Worm (Caenorhabditis elegans) whole organism, dauer: ENCODE measurements around the gene dre-1.

Experiments
- unc-62 ChIP-seq: sonication (generic microtip); optimal IDR thresholded peaks from 2 replicates; lab custom pipeline; 2017; ENCODE audit warnings: missing biosample characterization, missing genetic modification reagents, missing genetic modification characterization

The dre-1 gene

ce11 chrV:6515344-6515743 is 31.0 kb downstream of the dre-1 start:
- no peak for TF ChIP-seq unc-62 (GFP tag; lab: Kevin White, UChicago)

- TF ChIP-seq unc-62 (GFP tag; lab: Kevin White, UChicago) = no peak
These were observed 31.4 kb downstream of the dre-1 start, which contains the start of gene dpy-11 for ce11 chrV:6514887-6515324. TSS of gene dpy-11 (minus strand) at chrV:6515240.

DNA sequence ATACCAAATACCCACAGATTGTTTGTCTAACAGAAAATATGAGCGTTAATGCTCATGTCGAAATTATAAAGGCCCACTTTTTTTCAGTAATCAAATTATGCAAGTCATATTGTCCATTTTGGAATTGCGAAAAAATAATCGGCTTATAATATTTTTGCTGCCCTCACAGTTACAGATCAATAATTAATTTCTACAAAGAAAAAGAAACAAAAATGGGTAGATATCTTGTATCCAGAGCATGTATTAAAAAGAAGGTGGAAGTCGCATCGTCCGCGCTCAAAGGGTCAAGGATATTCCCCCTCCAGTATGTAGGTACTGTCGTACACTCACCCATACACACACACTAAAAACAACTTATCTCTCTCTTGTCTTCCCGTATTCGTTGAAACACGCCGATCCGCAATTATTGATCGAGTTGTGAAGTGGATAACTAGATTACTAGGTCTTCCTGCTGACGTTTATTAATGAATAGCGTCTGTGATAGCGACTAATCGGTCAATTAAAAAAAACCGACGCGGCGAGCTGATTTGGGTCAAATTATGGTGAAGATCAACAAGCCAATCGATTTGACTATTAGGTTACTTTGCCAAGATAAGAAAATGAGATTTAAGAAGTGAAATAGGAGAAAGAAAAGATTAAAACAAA is 32.4 kb downstream of the dre-1 start:
- no peak for TF ChIP-seq unc-62 (GFP tag; lab: Kevin White, UChicago)

ce11 chrV:6513356-6513755 is 32.9 kb downstream of the dre-1 start:
- no peak for TF ChIP-seq unc-62 (GFP tag; lab: Kevin White, UChicago)

- TF ChIP-seq unc-62 (GFP tag; lab: Kevin White, UChicago) = no peak
These were observed 35.2 kb downstream of the dre-1 start, which contains the start of gene ubh-1 for ce11 chrV:6511121-6511520. TSS of gene ubh-1 (minus strand) at chrV:6511409.

DNA sequence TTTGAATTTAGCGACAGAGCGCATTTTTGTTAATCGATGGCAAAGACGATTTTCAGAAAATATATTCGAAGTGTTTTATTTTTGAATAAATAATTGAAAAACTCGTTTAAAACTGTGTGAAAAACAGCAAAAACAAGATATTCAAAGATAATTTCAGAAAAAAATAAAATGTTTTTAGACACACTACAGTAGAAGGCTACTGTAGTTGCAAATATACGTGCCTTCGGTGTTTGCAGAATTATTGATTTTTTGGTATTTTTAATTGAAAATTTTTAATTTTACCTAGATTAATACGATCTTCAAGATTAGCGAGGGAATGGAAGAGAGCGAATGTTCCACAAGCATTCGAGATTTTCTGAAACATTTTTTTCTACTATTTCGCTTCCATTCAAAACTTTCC is 35.7 kb downstream of the dre-1 start:
- TF ChIP-seq unc-62 (GFP tag; lab: Kevin White, UChicago) = no peak

ce11 chrV:6509717-6510116 is 36.6 kb downstream of the dre-1 start, which contains the start of gene ubh-2:
TSS of gene ubh-2 (minus strand) at chrV:6509817.
- no peak for TF ChIP-seq unc-62 (GFP tag; lab: Kevin White, UChicago)

ce11 chrV:6508703-6509102 is 37.6 kb downstream of the dre-1 start, which contains the start of gene ubh-3:
TSS of gene ubh-3 (minus strand) at chrV:6508803.
- no peak for TF ChIP-seq unc-62 (GFP tag; lab: Kevin White, UChicago)

DNA sequence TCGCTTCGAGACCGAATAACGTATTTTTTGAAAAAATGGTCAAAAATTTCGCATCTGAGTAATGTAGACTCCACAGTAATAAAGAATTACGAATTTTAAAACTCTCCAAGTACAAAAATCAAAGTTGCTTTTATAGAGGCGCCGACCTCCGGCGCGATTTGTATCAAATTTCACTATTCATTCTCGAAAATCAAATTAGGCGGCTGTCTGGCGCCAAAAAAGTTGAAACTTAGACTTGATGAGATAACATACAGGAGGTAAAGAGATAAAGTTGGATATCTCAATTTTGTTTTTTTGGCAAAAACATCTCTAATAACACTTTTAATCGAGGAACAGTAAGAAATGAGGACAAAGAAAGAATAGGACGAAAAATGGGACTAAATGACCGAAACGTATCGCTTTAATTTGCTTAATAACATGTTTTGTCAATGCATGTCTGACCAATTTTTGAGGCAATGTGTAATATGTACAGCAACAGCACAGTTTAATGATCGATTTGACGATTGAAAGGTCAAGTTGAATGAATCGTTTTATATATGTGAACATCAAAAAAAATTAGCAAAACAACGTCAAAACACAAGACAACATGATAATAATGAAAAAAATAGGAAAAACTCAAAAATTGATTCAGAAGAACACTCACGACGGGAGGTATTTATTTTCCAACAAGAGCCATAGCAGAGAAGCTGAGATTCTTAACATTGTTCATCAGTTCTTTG is 39.9 kb downstream of the dre-1 start:
- no peak for TF ChIP-seq unc-62 (GFP tag; lab: Kevin White, UChicago)

ce11 chrV:6505339-6505811 is 40.9 kb downstream of the dre-1 start, which contains the start of gene W01A11.7:
TSS of gene W01A11.7 (minus strand) at chrV:6505389.
- TF ChIP-seq unc-62 (GFP tag; lab: Kevin White, UChicago) = no peak

- TF ChIP-seq unc-62 (GFP tag; lab: Kevin White, UChicago) = no peak
These were observed 42.0 kb downstream of the dre-1 start, which contains the start of gene moc-2 for ce11 chrV:6504131-6504827. TSS of gene moc-2 (minus strand) at chrV:6504181.

- TF ChIP-seq unc-62 (GFP tag; lab: Kevin White, UChicago) = no peak
These were observed 43.1 kb downstream of the dre-1 start for ce11 chrV:6503158-6503557.

- TF ChIP-seq unc-62 (GFP tag; lab: Kevin White, UChicago) = no peak
These were observed 47.4 kb downstream of the dre-1 start, which contains the start of gene W01A11.1 for ce11 chrV:6498903-6499302. TSS of gene W01A11.1 (plus strand) at chrV:6499224.

DNA sequence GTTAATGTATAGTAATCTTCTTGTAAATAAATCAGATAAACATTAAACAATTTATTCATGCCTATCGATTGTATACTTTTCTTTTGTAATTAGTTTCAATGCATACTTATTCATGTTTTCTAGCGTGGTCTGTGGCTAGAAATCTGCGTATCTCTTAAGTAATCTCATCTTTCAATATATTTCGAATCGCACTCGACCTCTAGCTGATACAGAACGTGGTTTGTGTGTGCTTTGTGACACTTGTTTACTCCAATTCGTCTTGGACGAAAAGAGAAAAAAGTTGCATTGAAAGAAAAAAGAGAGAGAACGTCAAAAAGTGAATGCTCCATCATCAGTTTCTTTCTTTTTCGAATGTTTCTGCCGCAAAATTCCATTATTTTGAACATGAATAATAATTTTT is 47.9 kb downstream of the dre-1 start:
- no peak for TF ChIP-seq unc-62 (GFP tag; lab: Kevin White, UChicago)

ce11 chrV:6496611-6497158 is 49.6 kb downstream of the dre-1 start, which contains the start of gene dgtr-1:
TSS of gene dgtr-1 (plus strand) at chrV:6497108.
- TF ChIP-seq unc-62 (GFP tag; lab: Kevin White, UChicago) = no peak
